Worm (Caenorhabditis elegans) whole organism, L3 larva: ENCODE measurements around the gene C08E3.1.
"Not testable (repeated sequence)": the region's sequence is repeated elsewhere in the genome, so short reads cannot be mapped to it uniquely, and the experiment has no call there.

Experiments used
- aly-2 ChIP-seq: fragments of 150-350 bp; optimal IDR thresholded peaks from 2 replicates; lab custom pipeline; 2014; ENCODE audit warnings: missing biosample characterization, missing genetic modification characterization
- ceh-9 ChIP-seq: sonication (generic microtip); optimal IDR thresholded peaks from 2 replicates; lab custom pipeline; 2018; ENCODE audit warnings: missing biosample characterization, missing genetic modification characterization
- lin-39 ChIP-seq: fragments of 150-350 bp; optimal IDR thresholded peaks from 2 replicates; lab custom pipeline; 2018; ENCODE audit warnings: missing biosample characterization, missing genetic modification reagents, missing genetic modification characterization
- nhr-237 ChIP-seq: fragments of 150-350 bp; optimal IDR thresholded peaks from 2 replicates; lab custom pipeline; 2014; ENCODE audit warnings: missing biosample characterization, missing genetic modification characterization
- pha-4 ChIP-seq: fragments of 150-350 bp; optimal IDR thresholded peaks from 2 replicates; lab custom pipeline; 2014; ENCODE audit warnings: missing biosample characterization, missing genetic modification reagents, missing genetic modification characterization
- pqm-1 ChIP-seq: fragments of 150-350 bp; optimal IDR thresholded peaks from 2 replicates; lab custom pipeline; 2017; ENCODE audit warnings: missing biosample characterization, missing genetic modification characterization, inconsistent platforms
- snpc-4 ChIP-seq: fragments of 150-350 bp; optimal IDR thresholded peaks from 2 replicates; lab custom pipeline; 2014; ENCODE audit warnings: missing biosample characterization, missing genetic modification characterization

ce11 chrII:1627783-1628182 lies 5.8 kb upstream of the C08E3.1 start, which contains the start of gene C08E3.15:
- TF ChIP-seq snpc-4, ceh-9, lin-39, pqm-1, aly-2, pha-4, nhr-237 (tag; lab: Kevin White, UChicago): not testable (repeated sequence)
